Worm (Caenorhabditis elegans): ENCODE data around the gene W02A2.5.

The W02A2.5 gene

DNA sequence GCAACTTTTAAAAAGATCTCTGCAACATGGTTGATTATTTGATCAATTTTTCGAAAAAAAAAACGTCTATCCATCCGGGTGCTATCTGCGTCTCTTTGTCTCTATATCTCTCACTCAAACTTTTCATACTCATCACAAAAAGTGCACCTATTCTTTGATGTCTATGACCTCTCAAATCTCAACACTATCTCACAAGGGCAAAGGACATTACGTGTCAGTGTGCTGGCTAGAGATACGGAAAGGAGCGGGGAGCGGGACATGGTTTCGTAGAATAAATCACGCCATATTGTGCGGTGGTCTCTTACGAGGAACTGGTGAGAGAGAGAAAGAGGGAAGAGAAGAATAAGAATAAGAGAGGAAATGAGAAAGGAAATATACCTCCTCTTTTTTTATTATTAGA, 20.2 kb upstream of the W02A2.5 start (continued):
- TF ChIP-seq nhr-20 (tag; optimal IDR thresholded peaks at IDR 0.05) (peak; percentile 93), ceh-90 (tag; optimal IDR thresholded peaks at IDR 0.05) (no peak), elt-2 (tag; optimal IDR thresholded peaks at IDR 0.05) (peak; percentile 94)

DNA sequence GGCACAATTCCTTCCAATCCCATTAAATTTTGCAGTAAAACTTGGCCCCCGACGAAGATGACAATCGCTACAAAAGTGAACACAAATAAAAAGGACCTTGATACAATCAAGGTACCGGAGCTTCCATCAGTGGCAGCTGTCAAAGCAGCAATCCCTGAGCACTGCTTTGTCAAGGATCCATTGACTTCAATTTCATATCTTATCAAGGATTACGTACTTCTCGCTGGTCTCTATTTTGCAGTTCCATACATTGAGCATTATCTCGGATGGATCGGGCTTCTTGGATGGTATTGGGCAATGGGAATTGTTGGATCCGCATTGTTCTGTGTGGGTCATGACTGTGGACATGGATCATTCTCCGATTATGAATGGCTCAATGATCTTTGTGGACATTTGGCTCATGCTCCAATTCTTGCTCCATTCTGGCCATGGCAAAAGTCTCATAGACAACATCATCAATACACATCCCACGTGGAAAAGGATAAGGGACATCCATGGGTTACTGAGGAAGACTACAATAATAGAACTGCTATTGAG, 18.8 kb upstream of the W02A2.5 start, which contains the start of gene fat-2:
TSS of gene fat-2 (plus strand) at position 51 of the 537 bp plus-strand sequence.
- no peak for TF ChIP-seq ceh-63 (GFP tag; optimal IDR thresholded peaks at IDR 0.05)

DNA sequence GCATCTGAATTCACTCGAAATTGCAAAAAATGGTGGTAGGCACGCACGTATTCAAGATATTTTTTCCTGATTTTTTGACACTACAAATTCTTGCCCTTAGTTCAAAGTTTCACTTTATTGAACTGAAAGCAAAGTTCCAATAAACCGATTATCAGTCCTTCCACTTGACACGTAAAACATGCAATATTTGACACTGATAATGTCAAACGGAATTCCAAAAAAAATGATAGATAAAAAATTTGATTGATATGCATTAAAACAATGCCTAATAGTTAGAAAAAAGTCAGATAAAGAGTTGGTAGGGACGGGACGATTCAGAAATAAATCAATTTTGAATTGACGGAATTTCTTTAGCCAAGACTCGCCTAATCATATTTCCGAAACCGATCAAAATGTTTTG, 15.6 kb upstream of the W02A2.5 start:
- TF ChIP-seq nhr-237 (tag; optimal IDR thresholded peaks at IDR 0.05): no peak
- no peak for TF ChIP-seq aha-1 (tag; optimal IDR thresholded peaks at IDR 0.05)
- TF ChIP-seq nhr-76 (tag; optimal IDR thresholded peaks at IDR 0.05): no peak
- TF ChIP-seq efl-1 (optimal IDR thresholded peaks at IDR 0.05): no peak
- peak in 1 of 2 experiments; percentile 82 for TF ChIP-seq efl-1 (GFP tag; optimal IDR thresholded peaks at IDR 0.05 in 1 of 2)
- no peak for TF ChIP-seq vab-15 (tag; optimal IDR thresholded peaks at IDR 0.05)
- TF ChIP-seq unc-98 (GFP tag; IDR thresholded peaks at IDR 0.05): no peak
- no peak for TF ChIP-seq sox-4 (tag; optimal IDR thresholded peaks at IDR 0.05)
- no peak for TF ChIP-seq ztf-11 (tag; optimal IDR thresholded peaks at IDR 0.05)
- TF ChIP-seq ztf-4 (tag; optimal IDR thresholded peaks at IDR 0.05): no peak
- TF ChIP-seq jun-1 (tag; optimal IDR thresholded peaks at IDR 0.05): peak; percentile 39
- TF ChIP-seq ama-1 (optimal IDR thresholded peaks at IDR 0.05): no peak
- TF ChIP-seq ets-5 (GFP tag; IDR thresholded peaks at IDR 0.05): no peak
- TF ChIP-seq pax-3 (tag; optimal IDR thresholded peaks at IDR 0.05): no peak
- TF ChIP-seq xbp-1 (tag; optimal IDR thresholded peaks at IDR 0.05): no peak
- TF ChIP-seq C34B4.2 (tag; optimal IDR thresholded peaks at IDR 0.05): no peak
- TF ChIP-seq lin-35 (GFP tag; optimal IDR thresholded peaks at IDR 0.05): peak in 1 of 2 experiments; percentile 27
- no peak for TF ChIP-seq alr-1 (tag; optimal IDR thresholded peaks at IDR 0.05; ENCODE audit: borderline replicate concordance)
- no peak for TF ChIP-seq sptf-1 (tag; optimal IDR thresholded peaks at IDR 0.05)
- peak; percentile 61 for TF ChIP-seq pqm-1 (tag; optimal IDR thresholded peaks at IDR 0.05)
- TF ChIP-seq tbx-2 (tag; optimal IDR thresholded peaks at IDR 0.05): no peak
- no peak for TF ChIP-seq nhr-85 (tag)
- no peak for TF ChIP-seq efl-3 (GFP tag; optimal IDR thresholded peaks at IDR 0.05)
- no peak for TF ChIP-seq nhr-28 (tag; optimal IDR thresholded peaks at IDR 0.05)
- TF ChIP-seq lsy-2 (tag; optimal IDR thresholded peaks at IDR 0.05): no peak
- TF ChIP-seq swsn-7 (tag; optimal IDR thresholded peaks at IDR 0.05): no peak
- TF ChIP-seq lir-3 (tag; optimal IDR thresholded peaks at IDR 0.05; ENCODE audit: poor library complexity): no peak
- TF ChIP-seq nhr-47 (tag; optimal IDR thresholded peaks at IDR 0.05): no peak
- TF ChIP-seq C04F5.9 (tag; optimal IDR thresholded peaks at IDR 0.05): no peak
- TF ChIP-seq nhr-90 (tag; optimal IDR thresholded peaks at IDR 0.05; ENCODE audit: poor library complexity): no peak
- TF ChIP-seq irx-1 (tag; optimal IDR thresholded peaks at IDR 0.05): no peak
- TF ChIP-seq hpl-2 (GFP tag; optimal IDR thresholded peaks at IDR 0.05): no peak
- no peak for TF ChIP-seq nhr-19 (GFP tag; conservative IDR thresholded peaks at IDR 0.05)
- no peak for TF ChIP-seq nhr-11 (tag; optimal IDR thresholded peaks at IDR 0.05)
- no peak for TF ChIP-seq F16B12.6 (tag; optimal IDR thresholded peaks at IDR 0.05)
- no peak for TF ChIP-seq ces-1 (GFP tag; optimal IDR thresholded peaks at IDR 0.05)
- no peak for TF ChIP-seq dsc-1 (tag; optimal IDR thresholded peaks at IDR 0.05)
- no peak for TF ChIP-seq pag-3 (tag; optimal IDR thresholded peaks at IDR 0.05; ENCODE audit: borderline replicate concordance, insufficient read depth)
- no peak for TF ChIP-seq ceh-88 (GFP tag; IDR thresholded peaks at IDR 0.05)
- peak; percentile 90 for TF ChIP-seq elt-2 (tag; optimal IDR thresholded peaks at IDR 0.05)
- TF ChIP-seq ceh-82 (tag; optimal IDR thresholded peaks at IDR 0.05): no peak
- no peak for TF ChIP-seq mef-2 (tag; optimal IDR thresholded peaks at IDR 0.05)
- no peak for TF ChIP-seq sup-37 (GFP tag; optimal IDR thresholded peaks at IDR 0.05)
- no peak for TF ChIP-seq zag-1 (tag; optimal IDR thresholded peaks at IDR 0.05)
- no peak for TF ChIP-seq snu-23 (GFP tag; optimal IDR thresholded peaks at IDR 0.05)
- TF ChIP-seq nhr-12 (tag; optimal IDR thresholded peaks at IDR 0.05): no peak
- no peak for TF ChIP-seq ceh-8 (GFP tag; optimal IDR thresholded peaks at IDR 0.05)
